Worm (Caenorhabditis elegans) whole organism, young adult: ENCODE data around the gene rde-4.

ENCODE experiments used
- Y53F4B.3 ChIP-seq: fragments of 200-800 bp; sonication (Bioruptor generic); IDR thresholded peaks from 2 replicates; pipeline ENCODE4 v1.3.6; 2022; ENCODE audit warnings: missing genetic modification reagents, missing genetic modification characterization, missing compliant biosample characterization
- ama-1 ChIP-seq, 3 experiments: fragments of 150-350 bp in 1 of 3; sonication (generic microtip) in 2 of 3; optimal IDR thresholded peaks; 2 replicates each; lab custom pipeline; 2014 to 2018; ENCODE audit warnings: missing biosample characterization in 2 of 3, missing genetic modification characterization in 2 of 3, missing genetic modification reagents in 2 of 3
- aptf-3 ChIP-seq: fragments of 200-800 bp; sonication (Bioruptor generic); IDR thresholded peaks from 2 replicates; pipeline ENCODE4 v1.3.6; 2022; ENCODE audit warnings: missing genetic modification characterization, missing compliant biosample characterization
- atf-7 ChIP-seq: sonication (generic microtip); optimal IDR thresholded peaks from 2 replicates; lab custom pipeline; 2017; ENCODE audit warnings: mild to moderate bottlenecking, missing genetic modification characterization, missing compliant biosample characterization
- attf-3 ChIP-seq: fragments of 200-800 bp; sonication (Bioruptor generic); conservative IDR thresholded peaks from 2 replicates; pipeline ENCODE4 v1.3.6; 2022; ENCODE audit warnings: missing genetic modification reagents, missing genetic modification characterization, missing compliant biosample characterization
- cebp-2 ChIP-seq: fragments of 200-800 bp; sonication (Bioruptor generic); IDR thresholded peaks from 2 replicates; pipeline ENCODE4 v1.3.6; 2022; ENCODE audit warnings: missing genetic modification characterization, missing compliant biosample characterization
- lin-35 ChIP-seq, 3 experiments: fragments of 150-350 bp in 2 of 3; sonication (generic microtip) in 1 of 3; optimal IDR thresholded peaks; 2 replicates each; lab custom pipeline; 2014 to 2018; ENCODE audit warnings: missing biosample characterization in 3 of 3, missing genetic modification characterization in 3 of 3, missing genetic modification reagents in 3 of 3
- madf-3 ChIP-seq: fragments of 200-800 bp; sonication (Bioruptor generic); IDR thresholded peaks from 2 replicates; pipeline ENCODE4 v1.3.6; 2022; ENCODE audit warnings: missing genetic modification reagents, missing genetic modification characterization, missing compliant biosample characterization
- pha-4 ChIP-seq: fragments of 150-350 bp; sonication (generic microtip); optimal IDR thresholded peaks from 2 replicates; lab custom pipeline; 2014; ENCODE audit warnings: missing biosample characterization, missing genetic modification reagents, missing genetic modification characterization
- snpc-4 ChIP-seq, 5 experiments: fragments of 150-350 bp in 1 of 5; sonication (generic microtip) in 4 of 5; optimal IDR thresholded peaks; 2 replicates each; lab custom pipeline; 2014 to 2018; ENCODE audit warnings: missing genetic modification characterization in 5 of 5, missing biosample characterization in 3 of 5, antibody characterized with exemption in 2 of 5, mild to moderate bottlenecking in 2 of 5, missing compliant biosample characterization in 2 of 5, missing genotype in 2 of 5, moderate library complexity in 2 of 5, missing genetic modification reagents in 1 of 5
- tbx-9 ChIP-seq: sonication (generic microtip); optimal IDR thresholded peaks from 2 replicates; lab custom pipeline; 2016; ENCODE audit warnings: borderline replicate concordance, missing genetic modification characterization, inconsistent platforms, missing compliant biosample characterization
- unc-62 ChIP-seq: fragments of 150-350 bp; optimal IDR thresholded peaks from 2 replicates; lab custom pipeline; 2014; ENCODE audit warnings: missing biosample characterization, missing genetic modification reagents, missing genetic modification characterization
- ztf-18 ChIP-seq: sonication (generic microtip); optimal IDR thresholded peaks from 2 replicates; lab custom pipeline; 2016; ENCODE audit warnings: missing genotype, mild to moderate bottlenecking, missing genetic modification characterization, missing compliant biosample characterization
- ztf-25 ChIP-seq: fragments of 200-800 bp; sonication (Bioruptor generic); IDR thresholded peaks from 2 replicates; pipeline ENCODE4 v1.3.6; 2022; ENCODE audit warnings: missing genetic modification reagents, missing genetic modification characterization, missing compliant biosample characterization

DNA sequence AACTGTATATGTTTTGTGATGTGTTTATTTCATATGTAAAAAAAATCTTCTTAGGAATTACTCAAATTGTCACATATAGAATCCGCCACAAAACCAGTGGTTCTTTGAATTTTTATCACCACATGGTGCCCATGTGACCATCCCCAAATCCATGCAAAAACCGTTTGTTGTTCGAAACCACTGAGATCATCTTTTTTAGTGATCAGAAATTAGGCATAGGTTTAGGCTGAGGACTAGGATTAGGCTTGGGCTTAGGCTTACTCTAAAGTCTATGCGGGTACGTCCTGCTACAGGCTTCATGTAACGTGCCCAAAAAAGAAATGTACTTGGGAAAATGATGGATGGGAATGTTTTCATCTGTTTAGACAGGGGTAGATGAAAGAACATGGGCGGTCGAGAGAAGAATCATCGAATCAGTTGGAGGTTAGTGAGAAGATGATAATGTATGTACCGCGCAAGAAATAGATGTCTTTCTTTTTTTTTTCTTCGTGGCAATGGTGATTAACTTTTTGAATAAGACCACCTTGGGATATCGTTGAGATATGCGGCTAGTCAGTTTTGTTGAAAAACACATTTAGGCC, 17.9 kb upstream of the rde-4 start:
- TF ChIP-seq unc-62 = no peak
- no peak for TF ChIP-seq atf-7 (tag; lab: Kevin White, UChicago)
- no peak for TF ChIP-seq Y53F4B.3 (GFP tag; lab: Robert Waterston, UW)
- no peak for TF ChIP-seq pha-4
- no peak for TF ChIP-seq cebp-2 (GFP tag; lab: Robert Waterston, UW)
- TF ChIP-seq ztf-18 = no peak
- no peak for TF ChIP-seq lin-35 (GFP tag; optimal IDR thresholded peaks at IDR 0.05; lab: Kevin White, UChicago)
- no peak for TF ChIP-seq snpc-4 (GFP tag; optimal IDR thresholded peaks at IDR 0.05; lab: Kevin White, UChicago)
- TF ChIP-seq snpc-4 (tag; optimal IDR thresholded peaks at IDR 0.05; lab: Kevin White, UChicago) = no peak
- no peak for TF ChIP-seq tbx-9 (tag; lab: Kevin White, UChicago)
- TF ChIP-seq ama-1 (optimal IDR thresholded peaks at IDR 0.05; lab: Kevin White, UChicago) = no peak
- no peak for TF ChIP-seq ama-1 (GFP tag; optimal IDR thresholded peaks at IDR 0.05; lab: Kevin White, UChicago)
- TF ChIP-seq attf-3 (GFP tag; lab: Robert Waterston, UW) = no peak
- TF ChIP-seq aptf-3 (GFP tag; lab: Robert Waterston, UW) = no peak
- TF ChIP-seq ztf-25 (GFP tag; lab: Robert Waterston, UW) = no peak
- no peak for TF ChIP-seq madf-3 (GFP tag; lab: Robert Waterston, UW)
